Fruit fly (Drosophila melanogaster) whole organism, prepupa: ENCODE data around the gene Gyc89Db.

Source experiments
- Blimp-1 ChIP-seq: fragments of 200-800 bp; sonication (Bioruptor generic); optimal IDR thresholded peaks from 3 replicates; lab custom pipeline; 2017; ENCODE audit warnings: missing biosample characterization, missing genetic modification characterization, mild to moderate bottlenecking, moderate library complexity, missing genetic modification reagents
- CG10631 ChIP-seq: fragments of 200-800 bp; sonication (Bioruptor generic); optimal IDR thresholded peaks from 2 replicates; lab custom pipeline; 2016; ENCODE audit warnings: missing biosample characterization, missing genetic modification characterization
- CG10669 ChIP-seq: fragments of 200-800 bp; sonication (Bioruptor generic); optimal IDR thresholded peaks from 3 replicates; lab custom pipeline; 2018; ENCODE audit warnings: missing biosample characterization, mild to moderate bottlenecking, missing genetic modification characterization, moderate library complexity
- CG11294 ChIP-seq: fragments of 200-800 bp; sonication (Bioruptor generic); IDR thresholded peaks from 2 replicates; pipeline ENCODE4 v1.3.6; 2022; ENCODE audit warnings: missing biosample characterization, missing genetic modification characterization
- CG11762 ChIP-seq: fragments of 200-800 bp; sonication (Bioruptor generic); optimal IDR thresholded peaks from 3 replicates; lab custom pipeline; 2016; ENCODE audit warnings: missing biosample characterization, missing genetic modification characterization; ENCODE audit not compliant: insufficient read depth
- CG11902 ChIP-seq: fragments of 200-800 bp; sonication (Bioruptor generic); optimal IDR thresholded peaks from 3 replicates; lab custom pipeline; 2016; ENCODE audit warnings: missing biosample characterization, missing genetic modification characterization
- CG15336 ChIP-seq: fragments of 200-800 bp; sonication (Bioruptor generic); IDR thresholded peaks from 2 replicates; pipeline ENCODE4 v1.3.6; 2022; ENCODE audit warnings: missing biosample characterization, missing genetic modification characterization
- CG16779 ChIP-seq: fragments of 200-800 bp; sonication (Bioruptor generic); optimal IDR thresholded peaks from 3 replicates; lab custom pipeline; 2017; ENCODE audit warnings: missing biosample characterization, mild to moderate bottlenecking, missing genetic modification characterization
- CG31627 ChIP-seq: fragments of 200-800 bp; sonication (Bioruptor generic); optimal IDR thresholded peaks from 3 replicates; lab custom pipeline; 2016; ENCODE audit warnings: missing biosample characterization, missing genetic modification characterization
- CG32006 ChIP-seq: fragments of 200-800 bp; sonication (Bioruptor generic); optimal IDR thresholded peaks from 3 replicates; lab custom pipeline; 2017; ENCODE audit warnings: missing biosample characterization, mild to moderate bottlenecking, missing genetic modification characterization
- CG34406 ChIP-seq: fragments of 200-800 bp; sonication (Bioruptor generic); optimal IDR thresholded peaks from 3 replicates; lab custom pipeline; 2016; ENCODE audit warnings: missing biosample characterization, missing genetic modification characterization
- CG3919 ChIP-seq: fragments of 200-800 bp; sonication (Bioruptor generic); optimal IDR thresholded peaks from 3 replicates; lab custom pipeline; 2016; ENCODE audit warnings: missing biosample characterization, missing genetic modification characterization
- CG4318 ChIP-seq: fragments of 200-800 bp; sonication (Bioruptor generic); optimal IDR thresholded peaks from 3 replicates; lab custom pipeline; 2017; ENCODE audit warnings: missing biosample characterization, mild to moderate bottlenecking, missing genetic modification characterization
- CG6163 ChIP-seq: fragments of 200-800 bp; sonication (Bioruptor generic); IDR thresholded peaks from 3 replicates; pipeline ENCODE4 v1.3.6; 2022; ENCODE audit warnings: missing biosample characterization, missing genetic modification characterization
- CG6792 ChIP-seq: fragments of 200-800 bp; sonication (Bioruptor generic); optimal IDR thresholded peaks from 3 replicates; lab custom pipeline; 2016; ENCODE audit warnings: missing biosample characterization, missing genetic modification characterization
- CG6854 ChIP-seq: fragments of 200-800 bp; sonication (Bioruptor generic); optimal IDR thresholded peaks from 2 replicates; lab custom pipeline; 2017; ENCODE audit warnings: missing biosample characterization, mild to moderate bottlenecking, missing genetic modification characterization
- CG7368 ChIP-seq: fragments of 200-800 bp; sonication (Bioruptor generic); optimal IDR thresholded peaks from 3 replicates; lab custom pipeline; 2016; ENCODE audit warnings: missing biosample characterization, missing genetic modification characterization
- CG8119 ChIP-seq: fragments of 200-800 bp; sonication (Bioruptor generic); IDR thresholded peaks from 3 replicates; pipeline ENCODE4 v1.3.6; 2022; ENCODE audit warnings: missing biosample characterization, missing genetic modification characterization
- CG8319 ChIP-seq: fragments of 200-800 bp; sonication (Bioruptor generic); optimal IDR thresholded peaks from 3 replicates; lab custom pipeline; 2016; ENCODE audit warnings: missing biosample characterization, missing genetic modification characterization
- CG8632 ChIP-seq: fragments of 200-800 bp; sonication (Bioruptor generic); optimal IDR thresholded peaks from 3 replicates; lab custom pipeline; 2016; ENCODE audit warnings: missing biosample characterization, missing genetic modification characterization
- CG9139 ChIP-seq: fragments of 200-800 bp; sonication (Bioruptor generic); optimal IDR thresholded peaks from 3 replicates; lab custom pipeline; 2017; ENCODE audit warnings: missing biosample characterization, mild to moderate bottlenecking, missing genetic modification characterization
- Eip75B ChIP-seq: fragments of 200-800 bp; sonication (Bioruptor generic); optimal IDR thresholded peaks from 3 replicates; lab custom pipeline; 2016; ENCODE audit warnings: missing biosample characterization, missing genetic modification characterization
- Eip78C ChIP-seq: fragments of 200-800 bp; sonication (Bioruptor generic); peaks from one replicate; lab custom pipeline; 2016; ENCODE audit warnings: missing biosample characterization, missing genetic modification characterization
- Eip93F ChIP-seq: fragments of 200-800 bp; sonication (Bioruptor generic); optimal IDR thresholded peaks from 2 replicates; lab custom pipeline; 2016; ENCODE audit warnings: missing biosample characterization, mild to moderate bottlenecking, missing genetic modification characterization
- Ets21C ChIP-seq: fragments of 200-800 bp; sonication (Bioruptor generic); optimal IDR thresholded peaks from 3 replicates; lab custom pipeline; 2016; ENCODE audit warnings: missing biosample characterization, missing genetic modification characterization
- Ets96B ChIP-seq: fragments of 200-800 bp; optimal IDR thresholded peaks from 2 replicates; lab custom pipeline; 2019; ENCODE audit warnings: missing biosample characterization, mild to moderate bottlenecking, missing genetic modification characterization, moderate library complexity
- Gug ChIP-seq: fragments of 200-800 bp; sonication (Bioruptor generic); IDR thresholded peaks from 2 replicates; pipeline ENCODE4 v1.3.6; 2022; ENCODE audit warnings: missing biosample characterization, missing genetic modification characterization
- Hr38 ChIP-seq: sonication (Bioruptor generic); optimal IDR thresholded peaks from 2 replicates; lab custom pipeline; 2016; ENCODE audit warnings: missing biosample characterization, missing genetic modification characterization
- Hr4 ChIP-seq: fragments of 200-800 bp; sonication (Bioruptor generic); optimal IDR thresholded peaks from 3 replicates; lab custom pipeline; 2016; ENCODE audit warnings: missing biosample characterization, missing genetic modification characterization
- Lpt ChIP-seq: fragments of 200-800 bp; sonication (Bioruptor generic); optimal IDR thresholded peaks from 3 replicates; lab custom pipeline; 2016; ENCODE audit warnings: missing biosample characterization, missing genetic modification characterization
- OdsH ChIP-seq: fragments of 200-800 bp; sonication (Bioruptor generic); optimal IDR thresholded peaks from 3 replicates; lab custom pipeline; 2016; ENCODE audit warnings: missing biosample characterization, missing genetic modification characterization
- Smox ChIP-seq: fragments of 200-800 bp; sonication (Bioruptor generic); optimal IDR thresholded peaks from 3 replicates; lab custom pipeline; 2016; ENCODE audit warnings: missing biosample characterization, missing genetic modification characterization
- Sox14 ChIP-seq: fragments of 200-800 bp; sonication (Bioruptor generic); optimal IDR thresholded peaks from 3 replicates; lab custom pipeline; 2016; ENCODE audit warnings: missing biosample characterization, missing genetic modification characterization
- Sox15 ChIP-seq: fragments of 200-800 bp; sonication (Bioruptor generic); optimal IDR thresholded peaks from 3 replicates; lab custom pipeline; 2016; ENCODE audit warnings: missing biosample characterization, missing genetic modification characterization
- achi ChIP-seq: fragments of 200-800 bp; sonication (Bioruptor generic); optimal IDR thresholded peaks from 3 replicates; lab custom pipeline; 2016; ENCODE audit warnings: missing biosample characterization, missing genetic modification characterization
- acj6 ChIP-seq: fragments of 200-800 bp; sonication (Bioruptor generic); optimal IDR thresholded peaks from 3 replicates; lab custom pipeline; 2016; ENCODE audit warnings: missing biosample characterization, missing genetic modification characterization
- cyc ChIP-seq: fragments of 200-800 bp; sonication (Bioruptor generic); optimal IDR thresholded peaks from 3 replicates; lab custom pipeline; 2016; ENCODE audit warnings: missing biosample characterization, missing genetic modification characterization
- dsx ChIP-seq: fragments of 200-800 bp; optimal IDR thresholded peaks from 3 replicates; lab custom pipeline; 2019; ENCODE audit warnings: missing biosample characterization, mild to moderate bottlenecking, missing genetic modification characterization, moderate library complexity; ENCODE audit not compliant: poor library complexity, severe bottlenecking
- eg ChIP-seq: fragments of 200-800 bp; sonication (Bioruptor generic); IDR thresholded peaks from 3 replicates; pipeline ENCODE4 v1.3.6; 2022; ENCODE audit warnings: missing biosample characterization, missing genetic modification characterization
- esn ChIP-seq: fragments of 200-800 bp; sonication (Bioruptor generic); optimal IDR thresholded peaks from 2 replicates; lab custom pipeline; 2016; ENCODE audit warnings: missing biosample characterization, mild to moderate bottlenecking, missing genetic modification characterization, moderate library complexity
- fd59A ChIP-seq: fragments of 200-800 bp; sonication (Bioruptor generic); optimal IDR thresholded peaks from 2 replicates; lab custom pipeline; 2017; ENCODE audit warnings: missing biosample characterization, mild to moderate bottlenecking, missing genetic modification characterization, missing genetic modification reagents
- fd85E ChIP-seq: fragments of 200-800 bp; sonication (Bioruptor generic); optimal IDR thresholded peaks from 3 replicates; lab custom pipeline; 2016; ENCODE audit warnings: missing biosample characterization, missing genetic modification characterization
- fkh ChIP-seq: fragments of 200-800 bp; sonication (Bioruptor generic); optimal IDR thresholded peaks from 3 replicates; lab custom pipeline; 2017; ENCODE audit warnings: missing biosample characterization, mild to moderate bottlenecking, missing genetic modification characterization, moderate library complexity
- net ChIP-seq: fragments of 200-800 bp; sonication (Bioruptor generic); optimal IDR thresholded peaks from 3 replicates; lab custom pipeline; 2016; ENCODE audit warnings: missing biosample characterization, missing genetic modification characterization
- salr ChIP-seq, 2 experiments: fragments of 200-800 bp; sonication (Bioruptor generic); optimal IDR thresholded peaks; 3 replicates each; lab custom pipeline; 2016 to 2018; ENCODE audit warnings: missing biosample characterization in 2 of 2, missing genetic modification characterization in 2 of 2, mild to moderate bottlenecking in 1 of 2
- spab ChIP-seq: fragments of 200-800 bp; sonication (Bioruptor generic); optimal IDR thresholded peaks from 2 replicates; lab custom pipeline; 2017; ENCODE audit warnings: missing biosample characterization, mild to moderate bottlenecking, missing genetic modification characterization, missing genetic modification reagents
- ss ChIP-seq, 2 experiments: fragments of 200-800 bp; sonication (Bioruptor generic); optimal IDR thresholded peaks; 2 replicates in 1 of 2; 3 replicates in 1 of 2; lab custom pipeline; 2017 to 2018; ENCODE audit warnings: mild to moderate bottlenecking in 2 of 2, missing biosample characterization in 2 of 2, missing genetic modification characterization in 2 of 2, moderate library complexity in 1 of 2
- svp ChIP-seq: fragments of 200-800 bp; sonication (Bioruptor generic); peaks from one replicate; lab custom pipeline; 2016; ENCODE audit warnings: missing biosample characterization, missing genetic modification characterization
- topi ChIP-seq: fragments of 200-800 bp; sonication (Bioruptor generic); optimal IDR thresholded peaks from 3 replicates; lab custom pipeline; 2016; ENCODE audit warnings: missing biosample characterization, missing genetic modification characterization
- vri ChIP-seq: fragments of 200-800 bp; sonication (Bioruptor generic); optimal IDR thresholded peaks from 3 replicates; lab custom pipeline; 2016; ENCODE audit warnings: missing biosample characterization, mild to moderate bottlenecking, missing genetic modification characterization

The Gyc89Db gene

dm6 chr3R:16431707-16432106 lies 45.2 kb upstream of the Gyc89Db start (continued):
- TF ChIP-seq OdsH (no peak), CG11762 (GFP tag; lab: Kevin White, UChicago) (no peak), CG6854 (GFP tag; lab: Kevin White, UChicago) (no peak), CG3919 (GFP tag; lab: Kevin White, UChicago) (peak; percentile 37), CG31627 (GFP tag; lab: Kevin White, UChicago) (peak; percentile 42), Hr4 (GFP tag; lab: Kevin White, UChicago) (no peak), CG32006 (GFP tag; lab: Kevin White, UChicago) (no peak), CG11902 (GFP tag; lab: Kevin White, UChicago) (no peak), Lpt (GFP tag; lab: Kevin White, UChicago) (no peak), esn (no peak), CG4318 (GFP tag; lab: Kevin White, UChicago) (no peak), Eip75B (GFP tag; lab: Kevin White, UChicago) (no peak), CG10631 (GFP tag; lab: Kevin White, UChicago) (no peak), CG11294 (GFP tag; lab: Robert Waterston, UW) (no peak), fkh (no peak), eg (GFP tag; lab: Robert Waterston, UW) (no peak; the same call in 2 of the 3 replicates), spab (GFP tag; lab: Kevin White, UChicago) (no peak), CG8632 (GFP tag; lab: Kevin White, UChicago) (no peak), acj6 (GFP tag; lab: Kevin White, UChicago) (no peak), vri (GFP tag; lab: Kevin White, UChicago) (no peak), ss (GFP tag; optimal IDR thresholded peaks at IDR 0.05; lab: Kevin White, UChicago) (no peak), CG8319 (GFP tag; lab: Kevin White, UChicago) (no peak), topi (GFP tag; lab: Kevin White, UChicago) (peak; percentile 29), net (no peak), Ets21C (no peak), Eip93F (no peak), dsx (peak; percentile 99), CG8119 (GFP tag; lab: Robert Waterston, UW) (no peak; the same call in 2 of the 3 replicates), CG7368 (no peak), CG16779 (tag; lab: Kevin White, UChicago) (no peak), Hr38 (GFP tag; lab: Kevin White, UChicago) (no peak), CG9139 (GFP tag; lab: Kevin White, UChicago) (no peak), Blimp-1 (GFP tag; lab: Kevin White, UChicago) (no peak), Eip78C (peak; percentile 68), fd85E (GFP tag; lab: Kevin White, UChicago) (no peak)
- TF ChIP-seq, all 60 proteins: peak for 14

dm6 chr3R:16432665-16433065 lies 44.2 kb upstream of the Gyc89Db start, which contains the start of gene Fntb:
Gene Fntb (plus strand): TSS chr3R:16432998.
- TF ChIP-seq Smox (GFP tag; lab: Kevin White, UChicago) (no peak), svp (GFP tag; lab: Kevin White, UChicago) (no peak), CG32006 (GFP tag; lab: Kevin White, UChicago) (no peak), salr (GFP tag; optimal IDR thresholded peaks at IDR 0.05; lab: Kevin White, UChicago) (peak in 1 of 2 experiments; percentile 61), achi (peak; percentile 67), acj6 (GFP tag; lab: Kevin White, UChicago) (no peak), CG16779 (tag; lab: Kevin White, UChicago) (no peak), fd59A (peak; percentile 7), CG15336 (GFP tag; lab: Robert Waterston, UW) (peak; percentile 53; the same call in 1 of the 2 replicates), fkh (no peak), cyc (GFP tag; lab: Kevin White, UChicago) (peak; percentile 45), Eip78C (peak; percentile 90), CG6792 (GFP tag; lab: Kevin White, UChicago) (peak; percentile 47), CG6163 (GFP tag; lab: Robert Waterston, UW) (0 out of 3 replicates have a peak, but pooled peaks have one; percentile 50), CG10631 (GFP tag; lab: Kevin White, UChicago) (no peak), CG34406 (GFP tag; lab: Kevin White, UChicago) (no peak), CG10669 (no peak), Hr4 (GFP tag; lab: Kevin White, UChicago) (no peak), Sox15 (GFP tag; lab: Kevin White, UChicago) (peak; percentile 38), Ets96B (peak; percentile 52), Sox14 (peak; percentile 52), CG11902 (GFP tag; lab: Kevin White, UChicago) (no peak), dsx (peak; percentile 70), OdsH (no peak), esn (peak; percentile 78), Gug (GFP tag; lab: Robert Waterston, UW) (peak; percentile 58; the same call in 1 of the 2 replicates), CG8319 (GFP tag; lab: Kevin White, UChicago) (no peak), ss (GFP tag; optimal IDR thresholded peaks at IDR 0.05; lab: Kevin White, UChicago) (no peak), vri (GFP tag; lab: Kevin White, UChicago) (peak; percentile 53)
